Worm (Caenorhabditis elegans) whole organism, early embryonic: Measurements from ENCODE around the gene K12D12.4.

Source experiments
- B0310.2 ChIP-seq: sonication (generic microtip); optimal IDR thresholded peaks from 2 replicates; lab custom pipeline; 2016; ENCODE audit warnings: mild to moderate bottlenecking, missing genetic modification characterization, missing compliant biosample characterization
- F13C5.2 ChIP-seq: sonication (generic microtip); optimal IDR thresholded peaks from 2 replicates; lab custom pipeline; 2017; ENCODE audit warnings: mild to moderate bottlenecking, missing genetic modification characterization, inconsistent platforms, missing compliant biosample characterization
- aly-1 ChIP-seq: sonication (generic microtip); optimal IDR thresholded peaks from 2 replicates; lab custom pipeline; 2016; ENCODE audit warnings: missing genetic modification characterization, missing compliant biosample characterization
- ama-1 ChIP-seq: fragments of 150-350 bp; optimal IDR thresholded peaks from 2 replicates; lab custom pipeline; 2014
- ceh-13 ChIP-seq: fragments of 200-800 bp; sonication (Bioruptor generic); optimal IDR thresholded peaks from 2 replicates; lab custom pipeline; 2018; ENCODE audit warnings: mild to moderate bottlenecking, missing genetic modification characterization, missing compliant biosample characterization
- ceh-36 ChIP-seq: sonication (generic microtip); optimal IDR thresholded peaks from 2 replicates; lab custom pipeline; 2016; ENCODE audit warnings: missing genetic modification characterization, inconsistent platforms, missing compliant biosample characterization
- ets-7 ChIP-seq: sonication (generic microtip); optimal IDR thresholded peaks from 2 replicates; lab custom pipeline; 2016; ENCODE audit warnings: missing genotype, missing genetic modification characterization, missing compliant biosample characterization
- flt-1 ChIP-seq: fragments of 200-800 bp; sonication (Bioruptor generic); IDR thresholded peaks from 2 replicates; pipeline ENCODE4 v1.3.6; 2022; ENCODE audit warnings: missing genetic modification characterization, missing compliant biosample characterization
- hmbx-1 ChIP-seq: sonication (generic microtip); optimal IDR thresholded peaks from 2 replicates; lab custom pipeline; 2016; ENCODE audit warnings: mild to moderate bottlenecking, missing genetic modification characterization, missing compliant biosample characterization
- hmg-4 ChIP-seq: fragments of 200-800 bp; sonication (Bioruptor generic); optimal IDR thresholded peaks from 2 replicates; lab custom pipeline; 2018; ENCODE audit warnings: mild to moderate bottlenecking, missing genetic modification characterization, missing compliant biosample characterization
- hnd-1 ChIP-seq: sonication (generic microtip); optimal IDR thresholded peaks from 2 replicates; lab custom pipeline; 2016; ENCODE audit warnings: missing genetic modification characterization, missing compliant biosample characterization
- pes-1 ChIP-seq: fragments of 200-800 bp; sonication (Bioruptor generic); IDR thresholded peaks from 2 replicates; pipeline ENCODE4 v1.3.6; 2022; ENCODE audit warnings: missing genetic modification reagents, missing genetic modification characterization, missing compliant biosample characterization
- scrt-1 ChIP-seq: fragments of 200-800 bp; sonication (Bioruptor generic); IDR thresholded peaks from 2 replicates; pipeline ENCODE4 v1.3.6; 2022; ENCODE audit warnings: missing genetic modification characterization, missing compliant biosample characterization
- sea-1 ChIP-seq: fragments of 200-800 bp; sonication (Bioruptor generic); conservative IDR thresholded peaks from 2 replicates; pipeline ENCODE4 v1.3.6; 2022; ENCODE audit warnings: missing genetic modification characterization, missing compliant biosample characterization
- tbx-11 ChIP-seq: fragments of 200-800 bp; sonication (Bioruptor generic); IDR thresholded peaks from 2 replicates; pipeline ENCODE4 v1.3.6; 2022; ENCODE audit warnings: missing genetic modification characterization, missing compliant biosample characterization
- tbx-37 ChIP-seq: fragments of 200-800 bp; sonication (Bioruptor generic); conservative IDR thresholded peaks from 2 replicates; pipeline ENCODE4 v1.3.6; 2022; ENCODE audit warnings: missing genetic modification reagents, missing genetic modification characterization, missing compliant biosample characterization
- tra-4 ChIP-seq: sonication (generic microtip); optimal IDR thresholded peaks from 2 replicates; lab custom pipeline; 2017; ENCODE audit warnings: missing genetic modification characterization, missing compliant biosample characterization

K12D12.4 gene

ce11 chrII:11836554-11837218, 28.9 kb downstream of the K12D12.4 start:
- TF ChIP-seq B0310.2 (tag; lab: Kevin White, UChicago), result no peak
- no peak for TF ChIP-seq F13C5.2 (tag; lab: Kevin White, UChicago)
- TF ChIP-seq ama-1 (lab: Kevin White, UChicago), result no peak
- no peak for TF ChIP-seq ceh-13 (GFP tag; lab: Kevin White, UChicago)
- no peak for TF ChIP-seq scrt-1
- no peak for TF ChIP-seq hnd-1 (tag; lab: Kevin White, UChicago)
- no peak for TF ChIP-seq tbx-11 (GFP tag; lab: Robert Waterston, UW)
- no peak for TF ChIP-seq hmbx-1 (tag; lab: Kevin White, UChicago)
- TF ChIP-seq aly-1 (tag; lab: Kevin White, UChicago), result no peak
- no peak for TF ChIP-seq tra-4 (tag; lab: Kevin White, UChicago)
- TF ChIP-seq sea-1, result no peak
- no peak for TF ChIP-seq ceh-36 (tag; lab: Kevin White, UChicago)
- no peak for TF ChIP-seq pes-1 (GFP tag; lab: Robert Waterston, UW)
- TF ChIP-seq ets-7 (tag; lab: Kevin White, UChicago), result no peak
- no peak for TF ChIP-seq tbx-37 (GFP tag; lab: Robert Waterston, UW)

- TF ChIP-seq hmg-4 (GFP tag; lab: Kevin White, UChicago), result no peak
- TF ChIP-seq tbx-11 (GFP tag; lab: Robert Waterston, UW), result no peak
- TF ChIP-seq aly-1 (tag; lab: Kevin White, UChicago), result no peak
- TF ChIP-seq sea-1, result no peak
- TF ChIP-seq hnd-1 (tag; lab: Kevin White, UChicago), result no peak
Measured at ce11 chrII:11835208-11835607, 30.3 kb downstream of the K12D12.4 start, which contains the start of gene T27D12.6. Gene T27D12.6, plus strand, starts transcription at chrII:11835508.

ce11 chrII:11832475-11832874, 33.1 kb downstream of the K12D12.4 start, which contains the start of gene clec-144:
Gene clec-144, minus strand, starts transcription at chrII:11832575.
- TF ChIP-seq scrt-1 (no peak), hmbx-1 (tag; lab: Kevin White, UChicago) (no peak), hmg-4 (GFP tag; lab: Kevin White, UChicago) (no peak), hnd-1 (tag; lab: Kevin White, UChicago) (no peak)

ce11 chrII:11830601-11831000, 34.9 kb downstream of the K12D12.4 start:
- TF ChIP-seq tbx-11 (GFP tag; lab: Robert Waterston, UW), result no peak
- no peak for TF ChIP-seq hmg-4 (GFP tag; lab: Kevin White, UChicago)
- TF ChIP-seq F13C5.2 (tag; lab: Kevin White, UChicago), result no peak
- TF ChIP-seq sea-1, result no peak
- no peak for TF ChIP-seq ceh-36 (tag; lab: Kevin White, UChicago)
- TF ChIP-seq hnd-1 (tag; lab: Kevin White, UChicago), result no peak
- TF ChIP-seq tra-4 (tag; lab: Kevin White, UChicago), result no peak
- no peak for TF ChIP-seq scrt-1
- no peak for TF ChIP-seq tbx-37 (GFP tag; lab: Robert Waterston, UW)
- no peak for TF ChIP-seq flt-1 (GFP tag; lab: Robert Waterston, UW)
- TF ChIP-seq ceh-13 (GFP tag; lab: Kevin White, UChicago), result no peak
- TF ChIP-seq B0310.2 (tag; lab: Kevin White, UChicago), result no peak
- TF ChIP-seq ama-1 (lab: Kevin White, UChicago), result no peak
- no peak for TF ChIP-seq ets-7 (tag; lab: Kevin White, UChicago)
- TF ChIP-seq aly-1 (tag; lab: Kevin White, UChicago), result no peak

ce11 chrII:11829920-11830319, 35.6 kb downstream of the K12D12.4 start, which contains the start of gene pes-5:
Gene pes-5, minus strand, starts transcription at chrII:11830020.
- TF ChIP-seq aly-1 (tag; lab: Kevin White, UChicago), result no peak
- TF ChIP-seq ceh-13 (GFP tag; lab: Kevin White, UChicago), result no peak
- TF ChIP-seq ceh-36 (tag; lab: Kevin White, UChicago), result no peak
- TF ChIP-seq ets-7 (tag; lab: Kevin White, UChicago), result no peak
- no peak for TF ChIP-seq hnd-1 (tag; lab: Kevin White, UChicago)
- no peak for TF ChIP-seq tbx-11 (GFP tag; lab: Robert Waterston, UW)
- TF ChIP-seq hmg-4 (GFP tag; lab: Kevin White, UChicago), result no peak
- TF ChIP-seq B0310.2 (tag; lab: Kevin White, UChicago), result no peak
- TF ChIP-seq flt-1 (GFP tag; lab: Robert Waterston, UW), result no peak
- TF ChIP-seq tra-4 (tag; lab: Kevin White, UChicago), result no peak
- TF ChIP-seq hmbx-1 (tag; lab: Kevin White, UChicago), result no peak
- TF ChIP-seq tbx-37 (GFP tag; lab: Robert Waterston, UW), result no peak
- no peak for TF ChIP-seq sea-1
- TF ChIP-seq F13C5.2 (tag; lab: Kevin White, UChicago), result no peak
- TF ChIP-seq pes-1 (GFP tag; lab: Robert Waterston, UW), result no peak
- no peak for TF ChIP-seq scrt-1
- TF ChIP-seq ama-1 (lab: Kevin White, UChicago), result no peak

- TF ChIP-seq tbx-11 (GFP tag; lab: Robert Waterston, UW) (0 out of 2 replicates have a peak, but pooled peaks have one; percentile 51), scrt-1 (peak; percentile 71)
Measured at ce11 chrII:11824673-11825072, 40.9 kb downstream of the K12D12.4 start.

- TF ChIP-seq hmg-4 (GFP tag; lab: Kevin White, UChicago) (no peak), B0310.2 (tag; lab: Kevin White, UChicago) (no peak)
Measured at ce11 chrII:11823566-11824308, 41.8 kb downstream of the K12D12.4 start, which contains the start of gene Y6D1A.1. Gene Y6D1A.1, minus strand, starts transcription at chrII:11823616.
